Worm (Caenorhabditis elegans) whole organism, late embryonic: Measurements from ENCODE around the gene C47E12.12.

Source experiments
- nfya-1 ChIP-seq: sonication (generic microtip); optimal IDR thresholded peaks from 2 replicates; lab custom pipeline; 2017; ENCODE audit warnings: missing genetic modification characterization, mild to moderate bottlenecking, missing compliant biosample characterization, antibody characterized with exemption, moderate library complexity
- sox-2 ChIP-seq: fragments of 200-800 bp; sonication (Bioruptor generic); IDR thresholded peaks from 2 replicates; pipeline ENCODE4 v1.3.6; 2022; ENCODE audit warnings: missing genetic modification reagents, missing genetic modification characterization, missing compliant biosample characterization
- tbx-7 ChIP-seq: sonication (generic microtip); optimal IDR thresholded peaks from 2 replicates; lab custom pipeline; 2016; ENCODE audit warnings: missing genotype, missing genetic modification characterization, missing compliant biosample characterization

DNA sequence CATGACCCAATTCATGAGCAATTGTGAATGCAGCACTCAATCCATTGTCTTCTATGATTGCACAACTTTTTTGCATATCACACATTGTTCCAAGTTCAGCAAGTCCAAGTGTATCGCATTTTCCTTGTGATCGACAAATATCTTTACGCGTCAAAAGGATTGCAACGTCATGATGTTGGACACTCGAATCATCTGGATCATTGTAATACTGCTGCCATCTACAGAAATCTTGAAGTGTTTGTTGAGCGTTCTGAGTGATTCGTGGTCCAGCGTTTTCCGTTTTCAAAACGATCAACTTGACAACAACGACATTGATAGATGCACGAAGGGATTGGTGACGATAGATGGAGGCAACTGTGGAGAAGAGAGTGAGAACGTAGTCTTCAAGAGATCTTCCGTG is 29.3 kb downstream of the C47E12.12 start:
- no peak for TF ChIP-seq sox-2
- TF ChIP-seq tbx-7 (tag; lab: Kevin White, UChicago) = no peak
- TF ChIP-seq nfya-1 = no peak
